Worm (Caenorhabditis elegans) whole organism, L3 larva: ENCODE data around the gene ctsa-1.1.

Experiments
- fkh-10 ChIP-seq: sonication (generic microtip); optimal IDR thresholded peaks from 2 replicates; lab custom pipeline; 2017; ENCODE audit warnings: missing biosample characterization, missing genetic modification reagents, missing genetic modification characterization
- lin-39 ChIP-seq: fragments of 150-350 bp; optimal IDR thresholded peaks from 2 replicates; lab custom pipeline; 2018; ENCODE audit warnings: missing biosample characterization, missing genetic modification reagents, missing genetic modification characterization
- nhr-237 ChIP-seq: fragments of 150-350 bp; optimal IDR thresholded peaks from 2 replicates; lab custom pipeline; 2014; ENCODE audit warnings: missing biosample characterization, missing genetic modification characterization
- nhr-25 ChIP-seq: sonication (generic microtip); optimal IDR thresholded peaks from 2 replicates; lab custom pipeline; 2017; ENCODE audit warnings: missing biosample characterization, missing genetic modification characterization
- nhr-77 ChIP-seq: fragments of 150-350 bp; optimal IDR thresholded peaks from 2 replicates; lab custom pipeline; 2014; ENCODE audit warnings: missing biosample characterization, missing genetic modification characterization
- pha-4 ChIP-seq: fragments of 150-350 bp; optimal IDR thresholded peaks from 2 replicates; lab custom pipeline; 2014; ENCODE audit warnings: missing biosample characterization, missing genetic modification reagents, missing genetic modification characterization
- ztf-11 ChIP-seq: fragments of 150-350 bp; optimal IDR thresholded peaks from 2 replicates; lab custom pipeline; 2014; ENCODE audit warnings: missing biosample characterization, missing genetic modification characterization
- ztf-4 ChIP-seq: fragments of 150-350 bp; optimal IDR thresholded peaks from 2 replicates; lab custom pipeline; 2014; ENCODE audit warnings: missing biosample characterization, missing genetic modification characterization

DNA sequence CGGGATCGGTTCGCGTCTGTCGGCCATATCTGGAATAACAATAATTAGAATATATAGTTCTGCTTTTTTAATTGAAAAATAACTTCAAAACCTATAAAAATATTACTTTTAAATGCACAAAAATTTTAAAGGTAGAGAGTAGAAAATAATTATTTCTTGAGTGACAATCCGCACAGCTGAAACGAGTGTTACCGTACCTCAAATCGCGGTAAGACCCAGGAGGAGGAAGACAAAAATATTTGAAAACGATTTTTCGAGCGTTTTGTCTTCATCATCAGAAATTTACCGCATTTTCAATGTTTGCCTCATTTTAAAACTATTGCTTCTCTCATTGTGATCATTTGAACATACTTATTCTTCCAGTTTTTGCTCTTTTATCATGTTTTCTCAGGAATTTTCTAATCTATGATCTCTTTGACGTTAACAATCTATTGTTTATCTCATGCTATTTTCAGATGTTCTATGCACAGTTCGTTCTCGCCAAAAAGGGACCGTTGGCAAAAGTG lies 39.1 kb upstream of the ctsa-1.1 start, which contains the start of the genes rpn-5 and scc-1:
- TF ChIP-seq fkh-10 (GFP tag; lab: Kevin White, UChicago), result peak; percentile 2
- TF ChIP-seq nhr-77, result no peak
- TF ChIP-seq ztf-4 (tag; lab: Kevin White, UChicago), result no peak
- TF ChIP-seq nhr-25 (tag; lab: Kevin White, UChicago), result peak; percentile 78
- TF ChIP-seq lin-39 (tag; lab: Kevin White, UChicago), result peak; percentile 68
- no peak for TF ChIP-seq ztf-11 (tag; lab: Kevin White, UChicago)
- TF ChIP-seq pha-4 (tag; lab: Kevin White, UChicago), result peak; percentile 87
- no peak for TF ChIP-seq nhr-237 (tag; lab: Kevin White, UChicago)
